Fruit fly (Drosophila melanogaster) whole organism, adult: ENCODE results near the gene nkt.
A peak's percentile ranks its signal among the peaks of the same experiment; 100 is the strongest.

Source experiments
- CG11617 ChIP-seq: fragments of 200-800 bp; sonication (Bioruptor generic); optimal IDR thresholded peaks from 2 replicates; lab custom pipeline; 2017; ENCODE audit warnings: mild to moderate bottlenecking, missing biosample characterization, missing genetic modification reagents, missing genetic modification characterization
- CG12768 ChIP-seq: fragments of 200-800 bp; sonication (Bioruptor generic); optimal IDR thresholded peaks from 2 replicates; lab custom pipeline; 2017; ENCODE audit warnings: missing biosample characterization, missing genetic modification characterization, mild to moderate bottlenecking, moderate library complexity, missing genetic modification reagents
- CG14711 ChIP-seq: fragments of 200-800 bp; sonication (Bioruptor generic); optimal IDR thresholded peaks from 2 replicates; lab custom pipeline; 2018; ENCODE audit warnings: missing biosample characterization, mild to moderate bottlenecking, missing genetic modification characterization, moderate library complexity
- CG1620 ChIP-seq: fragments of 200-800 bp; sonication (Bioruptor generic); optimal IDR thresholded peaks from 2 replicates; lab custom pipeline; 2016; ENCODE audit warnings: missing biosample characterization, missing genetic modification characterization
- CG33017 ChIP-seq: fragments of 200-800 bp; sonication (Bioruptor generic); optimal IDR thresholded peaks from 2 replicates; lab custom pipeline; 2018; ENCODE audit warnings: missing biosample characterization, mild to moderate bottlenecking, missing genetic modification characterization, moderate library complexity
- CG5204 ChIP-seq: fragments of 200-800 bp; sonication (Bioruptor generic); optimal IDR thresholded peaks from 2 replicates; lab custom pipeline; 2016; ENCODE audit warnings: missing biosample characterization, missing genetic modification characterization
- CG7045 ChIP-seq: fragments of 200-800 bp; sonication (Bioruptor generic); optimal IDR thresholded peaks from 2 replicates; lab custom pipeline; 2017; ENCODE audit warnings: missing biosample characterization, mild to moderate bottlenecking, missing genetic modification characterization
- CG7101 ChIP-seq: fragments of 200-800 bp; sonication (Bioruptor generic); optimal IDR thresholded peaks from 2 replicates; lab custom pipeline; 2018; ENCODE audit warnings: missing biosample characterization, mild to moderate bottlenecking, missing genetic modification characterization, moderate library complexity
- Clk ChIP-seq: fragments of 200-800 bp; sonication (Bioruptor generic); optimal IDR thresholded peaks from 2 replicates; lab custom pipeline; 2017; ENCODE audit warnings: missing biosample characterization, missing genetic modification characterization
- Crg-1 ChIP-seq: fragments of 200-800 bp; sonication (Bioruptor generic); optimal IDR thresholded peaks from 2 replicates; lab custom pipeline; 2016; ENCODE audit warnings: missing biosample characterization, missing genetic modification characterization
- Hr96 ChIP-seq: fragments of 200-800 bp; sonication (Bioruptor generic); optimal IDR thresholded peaks from 2 replicates; lab custom pipeline; 2016; ENCODE audit warnings: missing biosample characterization, missing genetic modification characterization
- Mnt ChIP-seq: fragments of 200-800 bp; sonication (Bioruptor generic); optimal IDR thresholded peaks from 2 replicates; lab custom pipeline; 2016; ENCODE audit warnings: missing biosample characterization, mild to moderate bottlenecking, missing genetic modification characterization
- bab1 ChIP-seq: fragments of 200-800 bp; sonication (Bioruptor generic); optimal IDR thresholded peaks from 3 replicates; lab custom pipeline; 2019; ENCODE audit warnings: missing biosample characterization, mild to moderate bottlenecking, missing genetic modification characterization, moderate library complexity
- cic ChIP-seq: fragments of 200-800 bp; sonication (Bioruptor generic); optimal IDR thresholded peaks from 2 replicates; lab custom pipeline; 2017; ENCODE audit warnings: missing biosample characterization, mild to moderate bottlenecking, missing genetic modification characterization, moderate library complexity
- cnc ChIP-seq, 2 experiments: fragments of >200 bp; optimal IDR thresholded peaks; 2 replicates each; lab custom pipeline; 2017
- kay ChIP-seq: fragments of 200-800 bp; sonication (Bioruptor generic); peaks from one replicate; lab custom pipeline; 2016; ENCODE audit warnings: missing biosample characterization, missing genetic modification characterization, borderline replicate concordance
- ovo ChIP-seq: fragments of 200-800 bp; sonication (Bioruptor generic); optimal IDR thresholded peaks from 2 replicates; lab custom pipeline; 2016; ENCODE audit warnings: missing biosample characterization, missing genetic modification characterization
- pad ChIP-seq: fragments of 200-800 bp; sonication (Bioruptor generic); optimal IDR thresholded peaks from 3 replicates; lab custom pipeline; 2017; ENCODE audit warnings: missing biosample characterization, missing genetic modification characterization, mild to moderate bottlenecking, moderate library complexity, missing genetic modification reagents
- tj ChIP-seq: fragments of 200-800 bp; sonication (Bioruptor generic); optimal IDR thresholded peaks from 3 replicates; lab custom pipeline; 2017; ENCODE audit warnings: missing biosample characterization, mild to moderate bottlenecking, missing genetic modification characterization, moderate library complexity
- toe ChIP-seq: fragments of 200-800 bp; sonication (Bioruptor generic); optimal IDR thresholded peaks from 2 replicates; lab custom pipeline; 2016; ENCODE audit warnings: missing biosample characterization, missing genetic modification characterization

nkt gene

DNA sequence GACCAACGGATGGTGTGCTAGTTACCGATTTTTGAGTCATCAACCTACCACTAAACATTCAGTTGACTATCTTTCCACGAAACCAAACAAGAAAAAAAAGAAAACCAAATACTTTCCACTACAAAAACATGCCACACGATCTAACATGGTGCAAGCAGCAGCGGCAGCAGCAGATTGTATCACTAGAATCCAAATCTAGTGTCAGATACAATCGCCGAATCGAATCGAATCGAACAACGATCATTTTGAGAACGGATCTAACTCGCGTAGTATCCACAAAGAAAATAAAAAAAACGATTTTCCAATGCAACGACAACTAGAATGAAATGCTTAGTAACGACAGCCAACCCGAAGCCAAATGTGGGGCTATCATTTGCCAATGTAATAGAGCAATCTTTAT is 26.6 kb downstream of the nkt start:
- TF ChIP-seq CG12768 (GFP tag; lab: Kevin White, UChicago) (no peak), tj (GFP tag; lab: Kevin White, UChicago) (no peak)

DNA sequence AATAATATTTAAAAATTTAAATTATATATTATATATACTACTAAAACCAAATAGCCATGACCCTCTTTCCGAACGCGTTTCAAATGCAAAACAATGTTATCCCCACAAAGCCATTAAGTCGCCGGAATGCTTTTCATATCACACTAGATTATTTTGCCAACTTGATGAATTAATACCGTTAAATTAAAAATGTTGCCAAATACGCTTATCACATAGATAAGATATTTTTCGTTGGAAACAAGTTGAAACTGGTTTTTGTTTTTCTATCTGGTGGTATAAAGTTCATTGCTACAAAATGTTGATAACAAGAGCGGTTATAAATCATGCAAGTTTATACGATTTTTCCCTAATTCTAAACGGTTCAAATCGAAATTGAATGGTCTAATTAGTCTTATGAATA is 32.4 kb downstream of the nkt start:
- no peak for TF ChIP-seq tj (GFP tag; lab: Kevin White, UChicago)
- TF ChIP-seq CG1620 (GFP tag; lab: Kevin White, UChicago): no peak
- TF ChIP-seq cic: no peak
- TF ChIP-seq pad (GFP tag; lab: Kevin White, UChicago): no peak
- TF ChIP-seq Clk (GFP tag; lab: Kevin White, UChicago): no peak
- TF ChIP-seq kay: peak; percentile 43

DNA sequence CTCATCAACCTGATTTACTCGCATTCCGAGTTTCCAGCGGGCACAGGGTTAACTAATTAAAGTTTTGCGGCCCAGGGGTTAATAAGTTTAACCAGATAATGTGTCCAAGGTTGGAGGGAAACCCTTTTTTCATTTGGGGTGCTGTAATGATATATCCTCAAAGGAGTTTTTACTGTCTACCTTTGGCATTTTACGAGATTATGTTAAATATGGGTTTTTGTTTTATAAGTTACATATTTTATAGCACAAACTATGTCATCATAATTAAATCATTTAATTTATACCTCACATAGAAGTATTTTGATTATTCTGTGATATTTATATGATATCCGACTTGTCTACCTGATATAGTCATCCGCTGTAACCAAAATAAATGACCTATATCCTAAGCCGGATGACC is 35.0 kb downstream of the nkt start, which contains the start of gene Ir68a:
TSS of gene Ir68a (minus strand) at position 101 of the 400 bp plus-strand sequence.
- no peak for TF ChIP-seq kay
- TF ChIP-seq Clk (GFP tag; lab: Kevin White, UChicago): no peak
- TF ChIP-seq cnc (optimal IDR thresholded peaks at IDR 0.05; lab: Kevin White, UChicago): no peak
- no peak for TF ChIP-seq cic
- TF ChIP-seq Hr96 (GFP tag; lab: Kevin White, UChicago): no peak
- TF ChIP-seq Mnt (GFP tag; lab: Kevin White, UChicago): no peak
- no peak for TF ChIP-seq bab1
- TF ChIP-seq pad (GFP tag; lab: Kevin White, UChicago): no peak
- TF ChIP-seq CG33017 (tag; lab: Kevin White, UChicago): no peak
- no peak for TF ChIP-seq CG7045 (GFP tag; lab: Kevin White, UChicago)
- no peak for TF ChIP-seq ovo (GFP tag; lab: Kevin White, UChicago)
- no peak for TF ChIP-seq Crg-1 (GFP tag; lab: Kevin White, UChicago)
- no peak for TF ChIP-seq CG14711 (tag; lab: Kevin White, UChicago)
- no peak for TF ChIP-seq toe (GFP tag; lab: Kevin White, UChicago)
- no peak for TF ChIP-seq CG7101 (tag; lab: Kevin White, UChicago)

DNA sequence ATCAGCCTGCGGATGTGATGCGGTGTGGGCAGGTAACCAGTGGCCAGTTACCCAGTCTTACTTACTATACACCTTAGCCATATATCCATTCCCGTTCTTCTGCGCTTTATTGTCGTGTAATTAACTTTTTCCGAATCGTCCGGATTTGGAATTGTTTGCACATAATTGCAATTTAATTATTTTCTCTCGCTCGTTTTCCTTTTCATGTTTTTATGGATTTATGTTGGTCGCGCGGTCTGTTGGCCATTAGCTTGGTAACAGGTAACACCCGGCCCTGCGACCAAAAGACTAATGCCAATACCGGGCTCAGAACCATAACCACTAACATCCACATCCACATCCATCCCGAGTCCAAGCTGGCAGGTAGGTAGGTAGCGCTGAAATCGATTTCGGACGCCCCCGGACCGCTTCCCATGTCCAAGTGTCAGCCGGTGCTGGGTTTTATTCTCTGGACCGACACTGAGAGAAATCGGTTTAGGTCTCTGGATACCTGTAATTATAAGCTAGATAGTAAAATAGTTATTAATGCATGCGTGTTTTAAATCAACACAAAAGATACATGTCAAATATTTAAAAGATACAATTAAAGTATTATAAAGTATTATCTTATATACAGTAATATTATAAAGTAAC is 36.1 kb downstream of the nkt start:
- TF ChIP-seq Clk (GFP tag; lab: Kevin White, UChicago) (no peak), ovo (GFP tag; lab: Kevin White, UChicago) (no peak), kay (no peak), Crg-1 (GFP tag; lab: Kevin White, UChicago) (no peak), CG1620 (GFP tag; lab: Kevin White, UChicago) (no peak), CG14711 (tag; lab: Kevin White, UChicago) (no peak), tj (GFP tag; lab: Kevin White, UChicago) (no peak), CG33017 (tag; lab: Kevin White, UChicago) (no peak)

DNA sequence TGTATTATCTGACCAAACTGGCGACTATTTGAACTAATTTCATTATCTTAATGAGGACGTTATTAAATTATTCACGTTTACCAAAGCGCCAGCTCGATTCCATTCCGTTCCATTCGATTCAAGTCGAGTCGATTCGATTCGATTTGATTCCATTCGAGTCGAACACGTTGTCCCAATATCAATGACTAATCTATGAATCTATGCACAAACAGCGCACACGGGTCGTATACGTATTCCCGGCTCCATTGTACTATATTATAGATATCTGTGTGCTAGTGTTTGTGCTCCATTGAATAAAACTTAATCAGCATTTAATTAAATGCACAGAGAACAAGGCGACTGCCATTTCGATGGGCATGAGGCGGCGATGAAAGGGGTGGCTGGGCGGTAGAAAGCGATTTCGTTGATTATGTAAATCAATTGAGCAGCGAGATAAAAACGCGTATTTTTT is 38.1 kb downstream of the nkt start:
- TF ChIP-seq kay (peak; percentile 85), CG11617 (no peak), Crg-1 (GFP tag; lab: Kevin White, UChicago) (no peak), ovo (GFP tag; lab: Kevin White, UChicago) (no peak), CG5204 (GFP tag; lab: Kevin White, UChicago) (no peak), CG14711 (tag; lab: Kevin White, UChicago) (no peak), CG7045 (GFP tag; lab: Kevin White, UChicago) (no peak), pad (GFP tag; lab: Kevin White, UChicago) (no peak), cic (peak; percentile 80), toe (GFP tag; lab: Kevin White, UChicago) (no peak), Hr96 (GFP tag; lab: Kevin White, UChicago) (no peak), cnc (optimal IDR thresholded peaks at IDR 0.05; lab: Kevin White, UChicago) (no peak), tj (GFP tag; lab: Kevin White, UChicago) (peak; percentile 78), Mnt (GFP tag; lab: Kevin White, UChicago) (no peak), CG7101 (tag; lab: Kevin White, UChicago) (no peak), CG1620 (GFP tag; lab: Kevin White, UChicago) (no peak), CG33017 (tag; lab: Kevin White, UChicago) (peak; percentile 7), bab1 (no peak), CG12768 (GFP tag; lab: Kevin White, UChicago) (peak; percentile 49)

DNA sequence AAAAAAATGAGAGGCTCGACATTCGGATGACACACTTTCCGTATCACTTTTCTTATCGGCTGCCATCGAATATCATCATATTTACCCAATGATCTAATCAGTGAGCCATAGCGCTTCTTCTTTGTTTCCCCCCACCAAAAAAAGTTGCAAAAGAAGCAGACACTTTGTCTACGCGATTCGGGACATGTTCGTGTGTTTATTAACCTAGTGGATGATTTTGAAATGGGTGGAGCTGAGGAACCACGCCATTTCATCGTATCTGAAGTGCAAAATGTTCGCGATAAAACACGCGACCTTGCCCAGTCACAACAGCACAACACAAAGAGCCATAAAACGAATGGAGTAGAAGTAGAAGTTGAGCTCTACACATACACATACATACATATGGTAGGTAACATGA is 40.8 kb downstream of the nkt start:
- TF ChIP-seq CG5204 (GFP tag; lab: Kevin White, UChicago): no peak
- no peak for TF ChIP-seq CG33017 (tag; lab: Kevin White, UChicago)
- TF ChIP-seq CG11617: no peak
- TF ChIP-seq Clk (GFP tag; lab: Kevin White, UChicago): no peak
- no peak for TF ChIP-seq Mnt (GFP tag; lab: Kevin White, UChicago)
- TF ChIP-seq toe (GFP tag; lab: Kevin White, UChicago): no peak
- TF ChIP-seq bab1: no peak
- TF ChIP-seq cic: peak; percentile 30
- TF ChIP-seq CG7101 (tag; lab: Kevin White, UChicago): peak; percentile 1
- no peak for TF ChIP-seq cnc (optimal IDR thresholded peaks at IDR 0.05; lab: Kevin White, UChicago)
- no peak for TF ChIP-seq ovo (GFP tag; lab: Kevin White, UChicago)
- no peak for TF ChIP-seq CG14711 (tag; lab: Kevin White, UChicago)
- no peak for TF ChIP-seq CG1620 (GFP tag; lab: Kevin White, UChicago)
- TF ChIP-seq kay: no peak
- TF ChIP-seq Hr96 (GFP tag; lab: Kevin White, UChicago): no peak
- no peak for TF ChIP-seq CG7045 (GFP tag; lab: Kevin White, UChicago)
- TF ChIP-seq tj (GFP tag; lab: Kevin White, UChicago): no peak
- no peak for TF ChIP-seq pad (GFP tag; lab: Kevin White, UChicago)
